Fruit fly (Drosophila melanogaster) whole organism, embryonic: ENCODE results near the gene CG34284.
A peak's percentile ranks its signal among the peaks of the same experiment; 100 is the strongest.

ENCODE experiments used
- Atf3 ChIP-seq: fragments of 200-800 bp; sonication (Bioruptor generic); optimal IDR thresholded peaks from 3 replicates; lab custom pipeline; 2016; ENCODE audit warnings: missing biosample characterization, missing genetic modification characterization
- CG10431 ChIP-seq: fragments of 200-800 bp; sonication (Bioruptor generic); optimal IDR thresholded peaks from 3 replicates; lab custom pipeline; 2018; ENCODE audit warnings: missing biosample characterization, mild to moderate bottlenecking, missing genetic modification characterization
- CG10543 ChIP-seq: fragments of 200-800 bp; sonication (Bioruptor generic); optimal IDR thresholded peaks from 3 replicates; lab custom pipeline; 2017; ENCODE audit warnings: missing biosample characterization, mild to moderate bottlenecking, missing genetic modification characterization, moderate library complexity
- CG11456 ChIP-seq: fragments of 200-800 bp; sonication (Bioruptor generic); IDR thresholded peaks from 3 replicates; pipeline ENCODE4 v1.3.6; 2022; ENCODE audit warnings: missing biosample characterization, missing genetic modification characterization
- CG12391 ChIP-seq: fragments of 200-800 bp; sonication (Bioruptor generic); optimal IDR thresholded peaks from 3 replicates; lab custom pipeline; 2018; ENCODE audit warnings: missing biosample characterization, mild to moderate bottlenecking, missing genetic modification characterization, moderate library complexity
- CG13123 ChIP-seq: fragments of 200-800 bp; sonication (Bioruptor generic); optimal IDR thresholded peaks from 2 replicates; lab custom pipeline; 2016; ENCODE audit warnings: missing biosample characterization, missing genetic modification characterization
- CG1647 ChIP-seq: fragments of 200-800 bp; sonication (Bioruptor generic); optimal IDR thresholded peaks from 3 replicates; lab custom pipeline; 2016; ENCODE audit warnings: missing biosample characterization, missing genetic modification characterization
- CG17328 ChIP-seq: fragments of 200-800 bp; sonication (Bioruptor generic); IDR thresholded peaks from 2 replicates; pipeline ENCODE4 v1.3.6; 2022; ENCODE audit warnings: missing biosample characterization, missing genetic modification characterization
- CG17385 ChIP-seq: fragments of 200-800 bp; sonication (Bioruptor generic); optimal IDR thresholded peaks from 3 replicates; lab custom pipeline; 2018; ENCODE audit warnings: missing biosample characterization, mild to moderate bottlenecking, missing genetic modification characterization
- CG18619 ChIP-seq: fragments of 200-800 bp; sonication (Bioruptor generic); optimal IDR thresholded peaks from 3 replicates; lab custom pipeline; 2017; ENCODE audit warnings: missing biosample characterization, mild to moderate bottlenecking, missing genetic modification characterization
- CG2120 ChIP-seq: fragments of 200-800 bp; sonication (Bioruptor generic); optimal IDR thresholded peaks from 3 replicates; lab custom pipeline; 2016; ENCODE audit warnings: missing biosample characterization, missing genetic modification characterization
- CG3847 ChIP-seq: fragments of 200-800 bp; sonication (Bioruptor generic); IDR thresholded peaks from 2 replicates; pipeline ENCODE4 v1.3.6; 2022; ENCODE audit warnings: missing biosample characterization, missing genetic modification characterization
- CG4854 ChIP-seq: fragments of 200-800 bp; sonication (Bioruptor generic); optimal IDR thresholded peaks from 2 replicates; lab custom pipeline; 2016; ENCODE audit warnings: missing biosample characterization, missing genetic modification characterization, inconsistent platforms
- CG7786 ChIP-seq: fragments of 200-800 bp; sonication (Bioruptor generic); optimal IDR thresholded peaks from 2 replicates; lab custom pipeline; 2016; ENCODE audit warnings: missing biosample characterization, missing genetic modification characterization
- H15 ChIP-seq: fragments of 200-800 bp; sonication (Bioruptor generic); IDR thresholded peaks from 3 replicates; pipeline ENCODE4 v1.3.6; 2022; ENCODE audit warnings: missing biosample characterization, missing genetic modification characterization
- HHEX ChIP-seq: fragments of 200-800 bp; sonication (Bioruptor generic); optimal IDR thresholded peaks from 3 replicates; lab custom pipeline; 2017; ENCODE audit warnings: missing biosample characterization, mild to moderate bottlenecking, missing genetic modification characterization, missing genetic modification reagents
- Hey ChIP-seq: fragments of 200-800 bp; sonication (Bioruptor generic); optimal IDR thresholded peaks from 3 replicates; lab custom pipeline; 2018; ENCODE audit warnings: missing biosample characterization, mild to moderate bottlenecking, missing genetic modification characterization
- Hmx ChIP-seq: fragments of 200-800 bp; sonication (Bioruptor generic); optimal IDR thresholded peaks from 2 replicates; lab custom pipeline; 2016; ENCODE audit warnings: missing biosample characterization, missing genetic modification characterization
- Hr78 ChIP-seq, 2 experiments: fragments of 200-800 bp in 1 of 2; fragments of >200 bp in 1 of 2; sonication (Bioruptor generic) in 1 of 2; optimal IDR thresholded peaks; 2 replicates each; lab custom pipeline; 2017 to 2019; ENCODE audit warnings: missing biosample characterization in 2 of 2, missing genetic modification characterization in 2 of 2, mild to moderate bottlenecking in 1 of 2, moderate library complexity in 1 of 2
- Jarid2 ChIP-seq: fragments of 200-800 bp; sonication (Bioruptor generic); optimal IDR thresholded peaks from 3 replicates; lab custom pipeline; 2017; ENCODE audit warnings: mild to moderate bottlenecking, missing biosample characterization, missing genetic modification reagents, missing genetic modification characterization
- MBD-R2 ChIP-seq: fragments of 200-800 bp; sonication (Bioruptor generic); IDR thresholded peaks from 2 replicates; pipeline ENCODE4 v1.3.6; 2022; ENCODE audit warnings: missing biosample characterization, missing genetic modification characterization
- Mes4 ChIP-seq: fragments of 200-800 bp; sonication (Bioruptor generic); optimal IDR thresholded peaks from 2 replicates; lab custom pipeline; 2016; ENCODE audit warnings: missing biosample characterization, missing genetic modification characterization
- Ravus ChIP-seq: fragments of 200-800 bp; sonication (Bioruptor generic); IDR thresholded peaks from 2 replicates; pipeline ENCODE4 v1.3.6; 2022; ENCODE audit warnings: missing biosample characterization, missing genetic modification characterization
- Rfx ChIP-seq: fragments of 200-800 bp; sonication (Bioruptor generic); IDR thresholded peaks from 2 replicates; pipeline ENCODE4 v1.3.6; 2022; ENCODE audit warnings: missing biosample characterization, missing genetic modification characterization
- Tbp ChIP-seq: fragments of >200 bp; optimal IDR thresholded peaks from 2 replicates; lab custom pipeline; 2018; ENCODE audit warnings: missing biosample characterization, missing genetic modification characterization
- Trl ChIP-seq, 3 experiments: fragments of >200 bp in 2 of 3; fragments of 200-800 bp in 1 of 3; sonication (Bioruptor generic) in 1 of 3; optimal IDR thresholded peaks; 2 replicates in 1 of 3; 3 replicates in 2 of 3; lab custom pipeline; 2016 to 2017; ENCODE audit warnings: missing biosample characterization in 1 of 3, missing genetic modification characterization in 1 of 3
- Xbp1 ChIP-seq: fragments of 200-800 bp; sonication (Bioruptor generic); optimal IDR thresholded peaks from 3 replicates; lab custom pipeline; 2016; ENCODE audit warnings: missing biosample characterization, mild to moderate bottlenecking, missing genetic modification characterization
- YL-1 ChIP-seq: fragments of 200-800 bp; sonication (Bioruptor generic); optimal IDR thresholded peaks from 3 replicates; lab custom pipeline; 2017; ENCODE audit warnings: missing biosample characterization, mild to moderate bottlenecking, missing genetic modification characterization
- ash1 ChIP-seq: fragments of 200-800 bp; sonication (Bioruptor generic); optimal IDR thresholded peaks from 2 replicates; lab custom pipeline; 2018; ENCODE audit warnings: missing biosample characterization, mild to moderate bottlenecking, missing genetic modification characterization
- az2 ChIP-seq: fragments of 200-800 bp; sonication (Bioruptor generic); optimal IDR thresholded peaks from 3 replicates; lab custom pipeline; 2016; ENCODE audit warnings: missing biosample characterization, missing genetic modification characterization
- bab2 ChIP-seq: fragments of 200-800 bp; sonication (Bioruptor generic); optimal IDR thresholded peaks from 2 replicates; lab custom pipeline; 2016; ENCODE audit warnings: missing biosample characterization, missing genetic modification characterization
- chif ChIP-seq, 2 experiments: fragments of 200-800 bp; sonication (Bioruptor generic); optimal IDR thresholded peaks; 3 replicates each; lab custom pipeline; 2016; ENCODE audit warnings: missing biosample characterization in 2 of 2, missing genetic modification characterization in 2 of 2
- danr ChIP-seq: fragments of 200-800 bp; sonication (Bioruptor generic); IDR thresholded peaks from 2 replicates; pipeline ENCODE4 v1.3.6; 2022; ENCODE audit warnings: missing biosample characterization, missing genetic modification characterization
- disco-r ChIP-seq: fragments of 200-800 bp; sonication (Bioruptor generic); optimal IDR thresholded peaks from 2 replicates; lab custom pipeline; 2016; ENCODE audit warnings: missing biosample characterization, missing genetic modification characterization
- emc ChIP-seq: fragments of 200-800 bp; sonication (Bioruptor generic); optimal IDR thresholded peaks from 2 replicates; lab custom pipeline; 2016; ENCODE audit warnings: missing biosample characterization, missing genetic modification characterization
- gce ChIP-seq: fragments of 200-800 bp; sonication (Bioruptor generic); IDR thresholded peaks from 3 replicates; pipeline ENCODE4 v1.3.6; 2022; ENCODE audit warnings: missing biosample characterization, missing genetic modification characterization
- hb ChIP-seq: fragments of 200-800 bp; sonication (Bioruptor generic); IDR thresholded peaks from 3 replicates; pipeline ENCODE4 v1.3.6; 2022; ENCODE audit warnings: missing biosample characterization, missing genetic modification characterization; ENCODE audit not compliant: partially characterized antibody
- jumu ChIP-seq: fragments of 200-800 bp; sonication (Bioruptor generic); optimal IDR thresholded peaks from 3 replicates; lab custom pipeline; 2016; ENCODE audit warnings: missing biosample characterization, missing genetic modification characterization
- ken ChIP-seq: fragments of 200-800 bp; sonication (Bioruptor generic); IDR thresholded peaks from 3 replicates; pipeline ENCODE4 v1.3.6; 2022; ENCODE audit warnings: missing biosample characterization, missing genetic modification characterization
- klu ChIP-seq: fragments of 200-800 bp; sonication (Bioruptor generic); IDR thresholded peaks from 2 replicates; pipeline ENCODE4 v1.3.6; 2022; ENCODE audit warnings: missing biosample characterization, missing genetic modification characterization
- mld ChIP-seq: fragments of 200-800 bp; sonication (Bioruptor generic); IDR thresholded peaks from 3 replicates; pipeline ENCODE4 v1.3.6; 2022; ENCODE audit warnings: missing biosample characterization, missing genetic modification characterization; ENCODE audit not compliant: partially characterized antibody
- peb ChIP-seq: fragments of 200-800 bp; sonication (Bioruptor generic); IDR thresholded peaks from 2 replicates; pipeline ENCODE4 v1.3.6; 2022; ENCODE audit warnings: missing biosample characterization, missing genetic modification characterization
- repo ChIP-seq: fragments of 200-800 bp; sonication (Bioruptor generic); optimal IDR thresholded peaks from 2 replicates; lab custom pipeline; 2016; ENCODE audit warnings: missing biosample characterization, missing genetic modification characterization
- rib ChIP-seq: fragments of 200-800 bp; sonication (Bioruptor generic); IDR thresholded peaks from 2 replicates; pipeline ENCODE4 v1.3.6; 2022; ENCODE audit warnings: missing biosample characterization, missing genetic modification characterization
- sens-2 ChIP-seq: fragments of 200-800 bp; sonication (Bioruptor generic); IDR thresholded peaks from 2 replicates; pipeline ENCODE4 v1.3.6; 2022; ENCODE audit warnings: missing biosample characterization, missing genetic modification characterization
- trh ChIP-seq: fragments of 200-800 bp; sonication (Bioruptor generic); optimal IDR thresholded peaks from 2 replicates; lab custom pipeline; 2016; ENCODE audit warnings: missing biosample characterization, missing genetic modification characterization
- vvl ChIP-seq: fragments of 200-800 bp; sonication (Bioruptor generic); IDR thresholded peaks from 2 replicates; pipeline ENCODE4 v1.3.6; 2022; ENCODE audit warnings: missing biosample characterization, missing genetic modification characterization
- z ChIP-seq: fragments of 200-800 bp; sonication (Bioruptor generic); IDR thresholded peaks from 3 replicates; pipeline ENCODE4 v1.3.6; 2022; ENCODE audit warnings: missing biosample characterization, missing genetic modification characterization
- zf30C ChIP-seq: fragments of 200-800 bp; sonication (Bioruptor generic); optimal IDR thresholded peaks from 3 replicates; lab custom pipeline; 2018; ENCODE audit warnings: missing biosample characterization, mild to moderate bottlenecking, missing genetic modification characterization
- zfh2 ChIP-seq: fragments of 200-800 bp; sonication (Bioruptor generic); optimal IDR thresholded peaks from 2 replicates; lab custom pipeline; 2016; ENCODE audit warnings: missing biosample characterization, missing genetic modification characterization

The CG34284 gene

DNA sequence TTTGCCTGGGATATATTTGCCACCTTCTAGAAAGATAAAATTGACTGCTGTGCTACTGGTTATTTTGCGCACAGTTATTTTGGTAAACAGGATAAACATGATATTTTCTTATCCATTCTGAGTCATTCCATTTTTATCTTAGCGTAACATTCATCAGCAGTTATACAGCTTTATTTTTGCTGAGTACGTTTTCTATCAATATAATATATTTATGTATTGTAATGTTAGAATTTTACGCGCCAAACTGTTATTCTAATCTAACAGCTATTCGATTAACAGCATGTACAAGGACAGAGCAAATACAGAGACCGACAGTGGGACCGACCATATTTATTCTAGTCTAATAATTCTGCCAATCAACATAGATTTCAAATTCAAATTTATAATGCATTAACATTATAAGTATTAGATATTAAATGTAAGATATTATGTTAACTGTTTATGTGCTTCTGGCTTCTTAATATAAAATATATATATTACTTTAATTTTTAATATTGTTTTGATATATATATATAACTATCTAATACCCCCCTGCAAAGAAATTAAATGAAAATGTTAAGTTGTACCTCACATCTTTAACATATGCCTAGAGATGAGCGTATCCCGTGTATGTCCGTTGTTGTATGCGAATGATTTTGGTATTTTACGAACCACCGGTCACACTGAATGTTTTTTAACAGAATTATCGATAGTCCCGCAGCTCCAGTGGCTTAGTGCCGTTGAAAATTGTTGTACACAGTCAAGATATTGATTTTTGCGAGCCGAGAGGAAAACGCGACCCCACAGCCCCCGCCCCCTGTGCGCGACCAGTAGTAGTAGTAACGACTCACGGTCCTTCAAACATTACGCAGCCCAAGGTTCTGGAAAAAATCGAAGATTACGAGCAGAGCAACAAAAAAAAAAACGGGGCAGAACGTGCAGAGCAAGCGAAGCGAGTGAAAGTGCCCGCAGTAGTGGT is 3.5 kb upstream of the CG34284 start, which contains the start of gene EndoA (continued):
- TF ChIP-seq CG1647 (no peak), CG7786 (GFP tag; lab: Kevin White, UChicago) (peak; percentile 40), Hr78 (GFP tag; optimal IDR thresholded peaks at IDR 0.05; lab: Kevin White, UChicago) (no peak), CG12391 (tag; lab: Kevin White, UChicago) (peak; percentile 73), ken (GFP tag; lab: Robert Waterston, UW) (no peak), Mes4 (GFP tag; lab: Kevin White, UChicago) (no peak), sens-2 (GFP tag; lab: Robert Waterston, UW) (no peak), CG10543 (GFP tag; lab: Kevin White, UChicago) (peak; percentile 51), chif (GFP tag; optimal IDR thresholded peaks at IDR 0.05; lab: Kevin White, UChicago) (no peak), gce (GFP tag; lab: Robert Waterston, UW) (no peak), z (no peak), Atf3 (GFP tag; lab: Kevin White, UChicago) (no peak), Ravus (GFP tag; lab: Robert Waterston, UW) (no peak), trh (no peak), rib (GFP tag; lab: Robert Waterston, UW) (no peak), Hey (tag; lab: Kevin White, UChicago) (no peak), H15 (GFP tag; lab: Robert Waterston, UW) (no peak), YL-1 (GFP tag; lab: Kevin White, UChicago) (peak; percentile 79), Tbp (no peak), Trl (optimal IDR thresholded peaks at IDR 0.05; lab: Kevin White, UChicago) (no peak), Trl (GFP tag; optimal IDR thresholded peaks at IDR 0.05; lab: Kevin White, UChicago) (no peak), klu (GFP tag; lab: Robert Waterston, UW) (no peak), emc (no peak), hb (GFP tag; lab: Robert Waterston, UW) (peak; percentile 68; the same call in 2 of the 3 replicates), peb (GFP tag; lab: Robert Waterston, UW) (no peak), jumu (GFP tag; lab: Kevin White, UChicago) (peak; percentile 16), repo (GFP tag; lab: Kevin White, UChicago) (no peak), CG18619 (GFP tag; lab: Kevin White, UChicago) (no peak), disco-r (GFP tag; lab: Kevin White, UChicago) (no peak), Rfx (GFP tag; lab: Robert Waterston, UW) (peak; percentile 35), CG11456 (GFP tag; lab: Robert Waterston, UW) (peak; percentile 4; the same call in 1 of the 3 replicates), az2 (GFP tag; lab: Kevin White, UChicago) (peak; percentile 22), MBD-R2 (GFP tag; lab: Robert Waterston, UW) (peak; percentile 58), CG3847 (peak; percentile 43; the same call in 1 of the 2 replicates), Hmx (GFP tag; lab: Kevin White, UChicago) (no peak), bab2 (GFP tag; lab: Kevin White, UChicago) (peak; percentile 14), vvl (GFP tag; lab: Robert Waterston, UW) (peak; percentile 57), CG17385 (GFP tag; lab: Kevin White, UChicago) (peak; percentile 15), HHEX (GFP tag; lab: Kevin White, UChicago) (no peak), CG4854 (no peak), zfh2 (GFP tag; lab: Kevin White, UChicago) (peak; percentile 44), mld (GFP tag; lab: Robert Waterston, UW) (no peak), Xbp1 (GFP tag; lab: Kevin White, UChicago) (peak; percentile 37), CG10431 (GFP tag; lab: Kevin White, UChicago) (no peak), CG17328 (GFP tag; lab: Robert Waterston, UW) (no peak), danr (GFP tag; lab: Robert Waterston, UW) (no peak), CG13123 (GFP tag; lab: Kevin White, UChicago) (no peak), ash1 (GFP tag; lab: Kevin White, UChicago) (no peak), Jarid2 (peak; percentile 73), zf30C (GFP tag; lab: Kevin White, UChicago) (no peak), CG2120 (GFP tag; lab: Kevin White, UChicago) (peak; percentile 61)
